Worm (Caenorhabditis elegans) whole organism, L1 larva: Measurements from ENCODE around the gene Y46G5A.18.

Source experiments
- C34B4.2 ChIP-seq: sonication (generic microtip); optimal IDR thresholded peaks from 2 replicates; lab custom pipeline; 2017; ENCODE audit warnings: mild to moderate bottlenecking, missing genetic modification characterization, missing compliant biosample characterization
- aly-2 ChIP-seq: fragments of 150-350 bp; optimal IDR thresholded peaks from 2 replicates; lab custom pipeline; 2014; ENCODE audit warnings: missing biosample characterization, missing genetic modification characterization
- ces-1 ChIP-seq: fragments of 150-350 bp; optimal IDR thresholded peaks from 2 replicates; lab custom pipeline; 2014; ENCODE audit warnings: missing biosample characterization, missing genetic modification reagents, missing genetic modification characterization
- elt-2 ChIP-seq: sonication (generic microtip); optimal IDR thresholded peaks from 2 replicates; lab custom pipeline; 2016; ENCODE audit warnings: missing genetic modification characterization, mild to moderate bottlenecking, inconsistent platforms, missing compliant biosample characterization, missing genetic modification reagents
- fos-1 ChIP-seq: fragments of 150-350 bp; optimal IDR thresholded peaks from 2 replicates; lab custom pipeline; 2014; ENCODE audit warnings: missing biosample characterization, missing genetic modification characterization
- lin-39 ChIP-seq: fragments of 150-350 bp; optimal IDR thresholded peaks from 2 replicates; lab custom pipeline; 2014; ENCODE audit warnings: missing biosample characterization, missing genetic modification reagents, missing genetic modification characterization
- mef-2 ChIP-seq: fragments of 150-350 bp; optimal IDR thresholded peaks from 2 replicates; lab custom pipeline; 2014; ENCODE audit warnings: missing biosample characterization, missing genetic modification characterization
- nhr-11 ChIP-seq: fragments of 150-350 bp; optimal IDR thresholded peaks from 2 replicates; lab custom pipeline; 2014; ENCODE audit warnings: missing biosample characterization, missing genetic modification characterization
- nhr-28 ChIP-seq: fragments of 150-350 bp; optimal IDR thresholded peaks from 2 replicates; lab custom pipeline; 2014; ENCODE audit warnings: missing biosample characterization, missing genetic modification characterization
- nhr-76 ChIP-seq: sonication (generic microtip); optimal IDR thresholded peaks from 2 replicates; lab custom pipeline; 2017; ENCODE audit warnings: missing biosample characterization, missing genetic modification characterization
- nhr-77 ChIP-seq: fragments of 150-350 bp; optimal IDR thresholded peaks from 2 replicates; lab custom pipeline; 2014; ENCODE audit warnings: missing biosample characterization, missing genetic modification characterization
- tbx-2 ChIP-seq: sonication (generic microtip); optimal IDR thresholded peaks from 2 replicates; lab custom pipeline; 2016; ENCODE audit warnings: missing genetic modification characterization, missing compliant biosample characterization
- unc-62 ChIP-seq: fragments of 150-350 bp; optimal IDR thresholded peaks from 2 replicates; lab custom pipeline; 2014; ENCODE audit warnings: missing biosample characterization, missing genetic modification reagents, missing genetic modification characterization
- unc-86 ChIP-seq: sonication (generic microtip); optimal IDR thresholded peaks from 2 replicates; lab custom pipeline; 2016; ENCODE audit warnings: missing genetic modification characterization, missing compliant biosample characterization

ce11 chrII:12797211-12797794 is 7.8 kb downstream of the Y46G5A.18 start:
- no peak for TF ChIP-seq tbx-2
- TF ChIP-seq nhr-28 (tag; lab: Kevin White, UChicago), result no peak
- TF ChIP-seq nhr-76 (tag; lab: Kevin White, UChicago), result no peak
- TF ChIP-seq C34B4.2, result no peak
- TF ChIP-seq unc-86 (tag; lab: Kevin White, UChicago), result no peak
- no peak for TF ChIP-seq lin-39 (tag; lab: Kevin White, UChicago)
- TF ChIP-seq elt-2 (tag; lab: Kevin White, UChicago), result peak; percentile 63
- TF ChIP-seq mef-2 (tag; lab: Kevin White, UChicago), result no peak
- TF ChIP-seq ces-1 (GFP tag; lab: Kevin White, UChicago), result no peak
- TF ChIP-seq aly-2, result no peak
- no peak for TF ChIP-seq unc-62 (GFP tag; lab: Kevin White, UChicago)
- TF ChIP-seq nhr-11 (tag; lab: Kevin White, UChicago), result no peak
- TF ChIP-seq nhr-77 (tag; lab: Kevin White, UChicago), result no peak
- TF ChIP-seq fos-1 (tag; lab: Kevin White, UChicago), result no peak
